Fruit fly (Drosophila melanogaster) whole organism, embryonic: ENCODE measurements around the gene ND-B17.

Experiments used
- Awh ChIP-seq: fragments of 200-800 bp; sonication (Bioruptor generic); IDR thresholded peaks from 2 replicates; pipeline ENCODE4, ENCODE4 v1.3.6; 2022; ENCODE audit warnings: missing biosample characterization, missing genetic modification characterization
- Bdp1 ChIP-seq: fragments of 200-800 bp; sonication (Bioruptor generic); optimal IDR thresholded peaks from 3 replicates; lab custom pipeline; 2016; ENCODE audit warnings: missing biosample characterization, missing genetic modification characterization
- Bteb2 ChIP-seq: fragments of 200-800 bp; sonication (Bioruptor generic); optimal IDR thresholded peaks from 2 replicates; lab custom pipeline; 2016; ENCODE audit warnings: missing biosample characterization, missing genetic modification characterization
- CG1024 ChIP-seq: fragments of 200-800 bp; sonication (Bioruptor generic); IDR thresholded peaks from 2 replicates; pipeline ENCODE4 v1.3.6; 2022; ENCODE audit warnings: missing biosample characterization, missing genetic modification characterization
- CG10462 ChIP-seq: fragments of 200-800 bp; sonication (Bioruptor generic); optimal IDR thresholded peaks from 2 replicates; lab custom pipeline; 2016; ENCODE audit warnings: missing biosample characterization, missing genetic modification characterization
- CG11398 ChIP-seq: fragments of 200-800 bp; sonication (Bioruptor generic); optimal IDR thresholded peaks from 2 replicates; lab custom pipeline; 2016; ENCODE audit warnings: missing biosample characterization, missing genetic modification characterization
- CG13296 ChIP-seq: fragments of 200-800 bp; sonication (Bioruptor generic); optimal IDR thresholded peaks from 3 replicates; lab custom pipeline; 2018; ENCODE audit warnings: missing biosample characterization, mild to moderate bottlenecking, missing genetic modification characterization
- CG1647 ChIP-seq: fragments of 200-800 bp; sonication (Bioruptor generic); optimal IDR thresholded peaks from 3 replicates; lab custom pipeline; 2016; ENCODE audit warnings: missing biosample characterization, missing genetic modification characterization
- CG17359 ChIP-seq: fragments of 200-800 bp; sonication (Bioruptor generic); optimal IDR thresholded peaks from 3 replicates; lab custom pipeline; 2018; ENCODE audit warnings: missing biosample characterization, mild to moderate bottlenecking, missing genetic modification characterization, moderate library complexity
- CG17568 ChIP-seq: fragments of 200-800 bp; sonication (Bioruptor generic); optimal IDR thresholded peaks from 2 replicates; lab custom pipeline; 2018; ENCODE audit warnings: missing biosample characterization, mild to moderate bottlenecking, missing genetic modification characterization, moderate library complexity
- CG18011 ChIP-seq: fragments of 200-800 bp; sonication (Bioruptor generic); optimal IDR thresholded peaks from 2 replicates; lab custom pipeline; 2017; ENCODE audit warnings: missing biosample characterization, missing genetic modification characterization, mild to moderate bottlenecking, moderate library complexity, missing genotype
- CG2678 ChIP-seq: fragments of 200-800 bp; sonication (Bioruptor generic); optimal IDR thresholded peaks from 3 replicates; lab custom pipeline; 2019; ENCODE audit warnings: missing biosample characterization, mild to moderate bottlenecking, missing genetic modification characterization, moderate library complexity
- CG2889 ChIP-seq: fragments of 200-800 bp; sonication (Bioruptor generic); IDR thresholded peaks from 3 replicates; pipeline ENCODE4 v1.3.6; 2022; ENCODE audit warnings: missing biosample characterization, missing genetic modification characterization
- CG32772 ChIP-seq: fragments of 200-800 bp; sonication (Bioruptor generic); IDR thresholded peaks from 2 replicates; pipeline ENCODE4 v1.3.6; 2022; ENCODE audit warnings: missing biosample characterization, missing genetic modification characterization
- CG3407 ChIP-seq: fragments of 200-800 bp; sonication (Bioruptor generic); optimal IDR thresholded peaks from 2 replicates; lab custom pipeline; 2018; ENCODE audit warnings: missing biosample characterization, mild to moderate bottlenecking, missing genetic modification characterization
- CG4617 ChIP-seq: fragments of 200-800 bp; sonication (Bioruptor generic); optimal IDR thresholded peaks from 3 replicates; lab custom pipeline; 2016; ENCODE audit warnings: missing biosample characterization, missing genetic modification characterization, borderline replicate concordance
- CG6683 ChIP-seq: fragments of 200-800 bp; sonication (Bioruptor generic); optimal IDR thresholded peaks from 2 replicates; lab custom pipeline; 2017; ENCODE audit warnings: missing biosample characterization, mild to moderate bottlenecking, missing genetic modification characterization, missing genetic modification reagents
- CG7963 ChIP-seq: fragments of 200-800 bp; sonication (Bioruptor generic); IDR thresholded peaks from 3 replicates; pipeline ENCODE4 v1.3.6; 2022; ENCODE audit warnings: missing biosample characterization, missing genetic modification characterization; ENCODE audit not compliant: partially characterized antibody
- CG8290 ChIP-seq, 3 experiments: fragments of 200-800 bp; sonication (Bioruptor generic); optimal IDR thresholded peaks; 2 replicates each; lab custom pipeline; 2016 to 2019; ENCODE audit warnings: missing biosample characterization in 3 of 3, missing genetic modification characterization in 3 of 3, mild to moderate bottlenecking in 2 of 3, moderate library complexity in 1 of 3
- CG9437 ChIP-seq: fragments of 200-800 bp; sonication (Bioruptor generic); optimal IDR thresholded peaks from 2 replicates; lab custom pipeline; 2018; ENCODE audit warnings: missing biosample characterization, mild to moderate bottlenecking, missing genetic modification characterization
- CG9727 ChIP-seq: fragments of 200-800 bp; sonication (Bioruptor generic); optimal IDR thresholded peaks from 3 replicates; lab custom pipeline; 2017; ENCODE audit warnings: missing biosample characterization, mild to moderate bottlenecking, missing genetic modification characterization
- CG9797 ChIP-seq: fragments of 200-800 bp; sonication (Bioruptor generic); optimal IDR thresholded peaks from 3 replicates; lab custom pipeline; 2018; ENCODE audit warnings: missing biosample characterization, mild to moderate bottlenecking, missing genetic modification characterization
- CoRest ChIP-seq: fragments of 200-800 bp; sonication (Bioruptor generic); optimal IDR thresholded peaks from 3 replicates; lab custom pipeline; 2018; ENCODE audit warnings: missing biosample characterization, mild to moderate bottlenecking, missing genetic modification characterization, moderate library complexity
- D19B ChIP-seq: fragments of 200-800 bp; sonication (Bioruptor generic); optimal IDR thresholded peaks from 2 replicates; lab custom pipeline; 2017; ENCODE audit warnings: missing biosample characterization, mild to moderate bottlenecking, missing genetic modification characterization
- Dip2 ChIP-seq: fragments of 200-800 bp; sonication (Bioruptor generic); IDR thresholded peaks from 2 replicates; pipeline ENCODE4 v1.3.6; 2022; ENCODE audit warnings: missing biosample characterization, missing genetic modification characterization
- Fer1 ChIP-seq: fragments of 200-800 bp; sonication (Bioruptor generic); optimal IDR thresholded peaks from 2 replicates; lab custom pipeline; 2017; ENCODE audit warnings: missing biosample characterization, mild to moderate bottlenecking, missing genetic modification characterization
- H15 ChIP-seq: fragments of 200-800 bp; sonication (Bioruptor generic); IDR thresholded peaks from 3 replicates; pipeline ENCODE4 v1.3.6; 2022; ENCODE audit warnings: missing biosample characterization, missing genetic modification characterization
- HmgD ChIP-seq: fragments of 200-800 bp; sonication (Bioruptor generic); optimal IDR thresholded peaks from 3 replicates; lab custom pipeline; 2016; ENCODE audit warnings: missing biosample characterization, missing genetic modification characterization
- Hr3 ChIP-seq: fragments of 200-800 bp; sonication (Bioruptor generic); optimal IDR thresholded peaks from 3 replicates; lab custom pipeline; 2016; ENCODE audit warnings: missing biosample characterization, missing genetic modification characterization
- Lhr ChIP-seq: fragments of 200-800 bp; sonication (Bioruptor generic); optimal IDR thresholded peaks from 3 replicates; lab custom pipeline; 2017; ENCODE audit warnings: mild to moderate bottlenecking, missing biosample characterization, missing genetic modification reagents, missing genetic modification characterization
- MESR4 ChIP-seq: fragments of 200-800 bp; sonication (Bioruptor generic); optimal IDR thresholded peaks from 2 replicates; lab custom pipeline; 2018; ENCODE audit warnings: missing biosample characterization, mild to moderate bottlenecking, missing genetic modification characterization, moderate library complexity
- Neu2 ChIP-seq: fragments of 200-800 bp; sonication (Bioruptor generic); optimal IDR thresholded peaks from 3 replicates; lab custom pipeline; 2016; ENCODE audit warnings: missing biosample characterization, missing genetic modification characterization, borderline replicate concordance
- NfI ChIP-seq: fragments of 200-800 bp; sonication (Bioruptor generic); optimal IDR thresholded peaks from 3 replicates; lab custom pipeline; 2018; ENCODE audit warnings: missing biosample characterization, mild to moderate bottlenecking, missing genetic modification characterization, moderate library complexity
- Sry-β ChIP-seq: fragments of 200-800 bp; sonication (Bioruptor generic); optimal IDR thresholded peaks from 2 replicates; lab custom pipeline; 2018; ENCODE audit warnings: missing biosample characterization, mild to moderate bottlenecking, missing genetic modification characterization, moderate library complexity
- Taf1 ChIP-seq: fragments of 200-800 bp; sonication (Bioruptor generic); IDR thresholded peaks from 2 replicates; pipeline ENCODE4 v1.3.6; 2022; ENCODE audit warnings: missing biosample characterization, missing genetic modification characterization
- cas ChIP-seq: fragments of 200-800 bp; sonication (Bioruptor generic); IDR thresholded peaks from 2 replicates; pipeline ENCODE4 v1.3.6; 2022; ENCODE audit warnings: missing biosample characterization, missing genetic modification characterization
- corto ChIP-seq: fragments of 200-800 bp; sonication (Bioruptor generic); optimal IDR thresholded peaks from 2 replicates; lab custom pipeline; 2016; ENCODE audit warnings: missing biosample characterization, mild to moderate bottlenecking, missing genetic modification characterization, moderate library complexity
- dmrt99B ChIP-seq: fragments of 200-800 bp; sonication (Bioruptor generic); optimal IDR thresholded peaks from 2 replicates; lab custom pipeline; 2018; ENCODE audit warnings: missing biosample characterization, mild to moderate bottlenecking, missing genetic modification characterization, moderate library complexity
- esg ChIP-seq: fragments of 200-800 bp; sonication (Bioruptor generic); conservative IDR thresholded peaks from 2 replicates; pipeline ENCODE4 v1.3.6; 2022; ENCODE audit warnings: missing biosample characterization, missing genetic modification characterization
- gcm2 ChIP-seq: fragments of 200-800 bp; sonication (Bioruptor generic); optimal IDR thresholded peaks from 2 replicates; lab custom pipeline; 2016; ENCODE audit warnings: missing biosample characterization, missing genetic modification characterization
- her ChIP-seq: fragments of 200-800 bp; sonication (Bioruptor generic); optimal IDR thresholded peaks from 2 replicates; lab custom pipeline; 2016; ENCODE audit warnings: missing biosample characterization, missing genetic modification characterization
- maf-S ChIP-seq: fragments of 200-800 bp; sonication (Bioruptor generic); optimal IDR thresholded peaks from 2 replicates; lab custom pipeline; 2016; ENCODE audit warnings: missing biosample characterization, missing genetic modification characterization
- mld ChIP-seq: fragments of 200-800 bp; sonication (Bioruptor generic); IDR thresholded peaks from 3 replicates; pipeline ENCODE4 v1.3.6; 2022; ENCODE audit warnings: missing biosample characterization, missing genetic modification characterization; ENCODE audit not compliant: partially characterized antibody
- odd ChIP-seq: fragments of 200-800 bp; sonication (Bioruptor generic); optimal IDR thresholded peaks from 2 replicates; lab custom pipeline; 2017; ENCODE audit warnings: missing biosample characterization, mild to moderate bottlenecking, missing genetic modification characterization
- pb ChIP-seq: fragments of 200-800 bp; sonication (Bioruptor generic); optimal IDR thresholded peaks from 3 replicates; lab custom pipeline; 2016; ENCODE audit warnings: missing biosample characterization, missing genetic modification characterization
- ro ChIP-seq: fragments of 200-800 bp; sonication (Bioruptor generic); IDR thresholded peaks from 2 replicates; pipeline ENCODE4 v1.3.6; 2022; ENCODE audit warnings: missing biosample characterization, missing genetic modification characterization
- sens-2 ChIP-seq: fragments of 200-800 bp; sonication (Bioruptor generic); IDR thresholded peaks from 2 replicates; pipeline ENCODE4 v1.3.6; 2022; ENCODE audit warnings: missing biosample characterization, missing genetic modification characterization
- so ChIP-seq: fragments of 200-800 bp; sonication (Bioruptor generic); IDR thresholded peaks from 3 replicates; pipeline ENCODE4 v1.3.6; 2022; ENCODE audit warnings: missing biosample characterization, missing genetic modification characterization
- ttk ChIP-seq: fragments of 200-800 bp; sonication (Bioruptor generic); IDR thresholded peaks from 2 replicates; pipeline ENCODE4 v2.1.2; 2022; ENCODE audit warnings: missing biosample characterization, missing genetic modification characterization
- wek ChIP-seq: fragments of 200-800 bp; sonication (Bioruptor generic); optimal IDR thresholded peaks from 3 replicates; lab custom pipeline; 2018; ENCODE audit warnings: missing biosample characterization, mild to moderate bottlenecking, missing genetic modification characterization, moderate library complexity
- z ChIP-seq: fragments of 200-800 bp; sonication (Bioruptor generic); IDR thresholded peaks from 3 replicates; pipeline ENCODE4 v1.3.6; 2022; ENCODE audit warnings: missing biosample characterization, missing genetic modification characterization

Gene ND-B17

dm6 chr2L:15762466-15762865 lies 11.6 kb upstream of the ND-B17 start, which contains the start of gene Gli (continued):
- TF ChIP-seq Sry-β = no peak
- TF ChIP-seq CG2889 (GFP tag; lab: Robert Waterston, UW) = no peak
- TF ChIP-seq wek (GFP tag; lab: Kevin White, UChicago) = peak; percentile 36
- TF ChIP-seq CG7963 (GFP tag; lab: Robert Waterston, UW) = peak; percentile 48; the same call in 1 of the 3 replicates
- no peak for TF ChIP-seq CG4617 (GFP tag; lab: Kevin White, UChicago)
- no peak for TF ChIP-seq CG8290 (GFP tag; optimal IDR thresholded peaks at IDR 0.05; lab: Kevin White, UChicago)
- TF ChIP-seq CG8290 (tag; optimal IDR thresholded peaks at IDR 0.05; lab: Kevin White, UChicago) = peak in 1 of 2 experiments; percentile 85
- TF ChIP-seq CG1647 (GFP tag; lab: Kevin White, UChicago) = no peak
- peak; percentile 63 for TF ChIP-seq Awh (GFP tag; lab: Robert Waterston, UW)
- TF ChIP-seq Hr3 (GFP tag; lab: Kevin White, UChicago) = no peak
- TF ChIP-seq gcm2 (GFP tag; lab: Kevin White, UChicago) = no peak
- TF ChIP-seq CG13296 (GFP tag; lab: Kevin White, UChicago) = no peak
- no peak for TF ChIP-seq CG1024 (GFP tag; lab: Robert Waterston, UW)
- TF ChIP-seq CG17359 (tag; lab: Kevin White, UChicago) = peak; percentile 29
- TF ChIP-seq Lhr = no peak
- TF ChIP-seq MESR4 (GFP tag; lab: Kevin White, UChicago) = peak; percentile 22
- no peak for TF ChIP-seq ttk
- TF ChIP-seq CG9797 (GFP tag; lab: Kevin White, UChicago) = no peak
- no peak for TF ChIP-seq Bdp1 (GFP tag; lab: Kevin White, UChicago)
- peak; percentile 19 for TF ChIP-seq Neu2 (GFP tag; lab: Kevin White, UChicago)
- TF ChIP-seq corto (GFP tag; lab: Kevin White, UChicago) = no peak
- TF ChIP-seq esg (GFP tag; lab: Robert Waterston, UW) = no peak
- no peak for TF ChIP-seq odd (GFP tag; lab: Kevin White, UChicago)
- TF ChIP-seq CG6683 (GFP tag; lab: Kevin White, UChicago) = no peak
- no peak for TF ChIP-seq ro
- peak; percentile 56 for TF ChIP-seq Fer1 (GFP tag; lab: Kevin White, UChicago)
- peak; percentile 62; the same call in 2 of the 3 replicates for TF ChIP-seq so
- TF ChIP-seq dmrt99B (tag; lab: Kevin White, UChicago) = no peak
- peak; percentile 43 for TF ChIP-seq CG9437 (GFP tag; lab: Kevin White, UChicago)
- no peak for TF ChIP-seq Taf1 (GFP tag; lab: Robert Waterston, UW)
- no peak for TF ChIP-seq CG17568
- no peak for TF ChIP-seq Bteb2 (GFP tag; lab: Kevin White, UChicago)
- peak; percentile 92 for TF ChIP-seq z
- TF ChIP-seq Dip2 = no peak
- TF ChIP-seq CoRest = no peak
- no peak for TF ChIP-seq CG10462
- TF ChIP-seq D19B (GFP tag; lab: Kevin White, UChicago) = no peak
- TF ChIP-seq CG9727 = no peak
- TF ChIP-seq mld (GFP tag; lab: Robert Waterston, UW) = no peak; the same call in 2 of the 3 replicates
- TF ChIP-seq CG32772 = no peak
- TF ChIP-seq her (GFP tag; lab: Kevin White, UChicago) = peak; percentile 51
- TF ChIP-seq maf-S = no peak
- TF ChIP-seq sens-2 (GFP tag; lab: Robert Waterston, UW) = 0 out of 2 replicates have a peak, but pooled peaks have one; percentile 6
- no peak for TF ChIP-seq CG2678 (tag; lab: Kevin White, UChicago)
- TF ChIP-seq CG3407 (GFP tag; lab: Kevin White, UChicago) = no peak
- no peak for TF ChIP-seq CG18011
- peak; percentile 63 for TF ChIP-seq HmgD
- no peak for TF ChIP-seq cas
- TF ChIP-seq NfI (GFP tag; lab: Kevin White, UChicago) = peak; percentile 8
- TF ChIP-seq H15 (GFP tag; lab: Robert Waterston, UW) = no peak
- TF ChIP-seq pb (GFP tag; lab: Kevin White, UChicago) = peak; percentile 62
- no peak for TF ChIP-seq CG11398 (GFP tag; lab: Kevin White, UChicago)
